Fruit fly (Drosophila melanogaster) whole organism, embryonic: ENCODE data around the gene Ids.
A peak's percentile ranks its signal among the peaks of the same experiment; 100 is the strongest.

Source experiments
- Atf-2 ChIP-seq: fragments of 200-800 bp; sonication (Bioruptor generic); optimal IDR thresholded peaks from 2 replicates; lab custom pipeline; 2016; ENCODE audit warnings: missing biosample characterization, missing genetic modification characterization
- Blimp-1 ChIP-seq: fragments of 200-800 bp; sonication (Bioruptor generic); optimal IDR thresholded peaks from 3 replicates; lab custom pipeline; 2018; ENCODE audit warnings: missing biosample characterization, missing genetic modification characterization, mild to moderate bottlenecking, moderate library complexity, missing genetic modification reagents
- CG10209 ChIP-seq: fragments of 200-800 bp; sonication (Bioruptor generic); optimal IDR thresholded peaks from 3 replicates; lab custom pipeline; 2017; ENCODE audit warnings: missing biosample characterization, mild to moderate bottlenecking, missing genetic modification characterization, missing genetic modification reagents
- CG10267 ChIP-seq: fragments of 200-800 bp; sonication (Bioruptor generic); optimal IDR thresholded peaks from 2 replicates; lab custom pipeline; 2018; ENCODE audit warnings: missing biosample characterization, mild to moderate bottlenecking, missing genetic modification characterization, moderate library complexity
- CG10959 ChIP-seq: fragments of 200-800 bp; sonication (Bioruptor generic); IDR thresholded peaks from 2 replicates; pipeline ENCODE4 v1.3.6; 2022; ENCODE audit warnings: missing biosample characterization, missing genetic modification characterization
- CG11398 ChIP-seq: fragments of 200-800 bp; sonication (Bioruptor generic); optimal IDR thresholded peaks from 2 replicates; lab custom pipeline; 2016; ENCODE audit warnings: missing biosample characterization, missing genetic modification characterization
- CG11504 ChIP-seq: fragments of 200-800 bp; sonication (Bioruptor generic); optimal IDR thresholded peaks from 3 replicates; lab custom pipeline; 2019; ENCODE audit warnings: missing biosample characterization, mild to moderate bottlenecking, missing genetic modification characterization, moderate library complexity
- CG12659 ChIP-seq: fragments of 200-800 bp; sonication (Bioruptor generic); optimal IDR thresholded peaks from 3 replicates; lab custom pipeline; 2017; ENCODE audit warnings: mild to moderate bottlenecking, missing biosample characterization, missing genetic modification reagents, missing genetic modification characterization
- CG13123 ChIP-seq: fragments of 200-800 bp; sonication (Bioruptor generic); optimal IDR thresholded peaks from 2 replicates; lab custom pipeline; 2016; ENCODE audit warnings: missing biosample characterization, missing genetic modification characterization
- CG18476 ChIP-seq: fragments of 200-800 bp; sonication (Bioruptor generic); optimal IDR thresholded peaks from 2 replicates; lab custom pipeline; 2016; ENCODE audit warnings: missing biosample characterization, mild to moderate bottlenecking, missing genetic modification characterization
- CG2889 ChIP-seq: fragments of 200-800 bp; sonication (Bioruptor generic); IDR thresholded peaks from 3 replicates; pipeline ENCODE4 v1.3.6; 2022; ENCODE audit warnings: missing biosample characterization, missing genetic modification characterization
- CG30020 ChIP-seq: fragments of 200-800 bp; optimal IDR thresholded peaks from 2 replicates; lab custom pipeline; 2019; ENCODE audit warnings: missing biosample characterization, mild to moderate bottlenecking, missing genetic modification characterization, moderate library complexity
- CG33557 ChIP-seq: fragments of 200-800 bp; sonication (Bioruptor generic); optimal IDR thresholded peaks from 2 replicates; lab custom pipeline; 2019; ENCODE audit warnings: missing biosample characterization, mild to moderate bottlenecking, missing genetic modification characterization, moderate library complexity
- CG3838 ChIP-seq: fragments of 200-800 bp; sonication (Bioruptor generic); optimal IDR thresholded peaks from 3 replicates; lab custom pipeline; 2016; ENCODE audit warnings: missing biosample characterization, missing genetic modification characterization
- CG42726 ChIP-seq: fragments of 200-800 bp; sonication (Bioruptor generic); IDR thresholded peaks from 2 replicates; pipeline ENCODE4 v1.3.6; 2022; ENCODE audit warnings: missing biosample characterization, missing genetic modification characterization; ENCODE audit not compliant: partially characterized antibody
- CG4730 ChIP-seq: fragments of 200-800 bp; sonication (Bioruptor generic); IDR thresholded peaks from 2 replicates; pipeline ENCODE4 v1.3.6; 2022; ENCODE audit warnings: missing biosample characterization, missing genetic modification characterization
- CG5953 ChIP-seq: fragments of 200-800 bp; sonication (Bioruptor generic); IDR thresholded peaks from 2 replicates; pipeline ENCODE4 v1.3.6; 2022; ENCODE audit warnings: missing biosample characterization, missing genetic modification characterization
- CG6683 ChIP-seq: fragments of 200-800 bp; sonication (Bioruptor generic); optimal IDR thresholded peaks from 2 replicates; lab custom pipeline; 2017; ENCODE audit warnings: missing biosample characterization, mild to moderate bottlenecking, missing genetic modification characterization, missing genetic modification reagents
- CG6791 ChIP-seq: fragments of 200-800 bp; sonication (Bioruptor generic); IDR thresholded peaks from 3 replicates; pipeline ENCODE4 v1.3.6; 2022; ENCODE audit warnings: missing biosample characterization, missing genetic modification characterization; ENCODE audit not compliant: partially characterized antibody
- CG8924 ChIP-seq: fragments of 200-800 bp; optimal IDR thresholded peaks from 3 replicates; lab custom pipeline; 2019; ENCODE audit warnings: missing biosample characterization, mild to moderate bottlenecking, missing genetic modification characterization, moderate library complexity
- Dip3 ChIP-seq: fragments of 200-800 bp; sonication (Bioruptor generic); optimal IDR thresholded peaks from 3 replicates; lab custom pipeline; 2016; ENCODE audit warnings: missing biosample characterization, missing genetic modification characterization
- Doc3 ChIP-seq: fragments of 200-800 bp; sonication (Bioruptor generic); IDR thresholded peaks from 3 replicates; pipeline ENCODE4 v1.3.6; 2022; ENCODE audit warnings: missing biosample characterization, missing genetic modification characterization; ENCODE audit not compliant: partially characterized antibody
- E2f1 ChIP-seq: fragments of 200-800 bp; sonication (Bioruptor generic); IDR thresholded peaks from 2 replicates; pipeline ENCODE4 v1.3.6; 2022; ENCODE audit warnings: missing biosample characterization, missing genetic modification characterization
- E2f2 ChIP-seq: fragments of 200-800 bp; sonication (Bioruptor generic); IDR thresholded peaks from 2 replicates; pipeline ENCODE4 v1.3.6; 2022; ENCODE audit warnings: missing biosample characterization, missing genetic modification characterization
- ERR ChIP-seq: fragments of 200-800 bp; sonication (Bioruptor generic); optimal IDR thresholded peaks from 2 replicates; lab custom pipeline; 2016; ENCODE audit warnings: missing biosample characterization, missing genetic modification characterization
- Hey ChIP-seq: fragments of 200-800 bp; sonication (Bioruptor generic); optimal IDR thresholded peaks from 3 replicates; lab custom pipeline; 2018; ENCODE audit warnings: missing biosample characterization, mild to moderate bottlenecking, missing genetic modification characterization
- HmgZ ChIP-seq: fragments of 200-800 bp; sonication (Bioruptor generic); optimal IDR thresholded peaks from 2 replicates; lab custom pipeline; 2018; ENCODE audit warnings: missing biosample characterization, mild to moderate bottlenecking, missing genetic modification characterization
- Hr78 ChIP-seq, 2 experiments: fragments of 200-800 bp in 1 of 2; fragments of >200 bp in 1 of 2; sonication (Bioruptor generic) in 1 of 2; optimal IDR thresholded peaks; 2 replicates each; lab custom pipeline; 2017 to 2019; ENCODE audit warnings: missing biosample characterization in 2 of 2, missing genetic modification characterization in 2 of 2, mild to moderate bottlenecking in 1 of 2, moderate library complexity in 1 of 2
- Med ChIP-seq: fragments of 200-800 bp; sonication (Bioruptor generic); peaks from one replicate; lab custom pipeline; 2016; ENCODE audit warnings: missing biosample characterization, missing genetic modification characterization, mild to moderate bottlenecking, inconsistent platforms, moderate library complexity
- NC2β ChIP-seq: fragments of 200-800 bp; sonication (Bioruptor generic); optimal IDR thresholded peaks from 2 replicates; lab custom pipeline; 2016; ENCODE audit warnings: missing biosample characterization, missing genetic modification characterization
- Optix ChIP-seq: fragments of 200-800 bp; sonication (Bioruptor generic); IDR thresholded peaks from 3 replicates; pipeline ENCODE4 v1.3.6; 2022; ENCODE audit warnings: missing biosample characterization, missing genetic modification characterization
- Ravus ChIP-seq: fragments of 200-800 bp; sonication (Bioruptor generic); IDR thresholded peaks from 2 replicates; pipeline ENCODE4 v1.3.6; 2022; ENCODE audit warnings: missing biosample characterization, missing genetic modification characterization
- disco-r ChIP-seq: fragments of 200-800 bp; sonication (Bioruptor generic); optimal IDR thresholded peaks from 2 replicates; lab custom pipeline; 2016; ENCODE audit warnings: missing biosample characterization, missing genetic modification characterization
- dmrt99B ChIP-seq: fragments of 200-800 bp; sonication (Bioruptor generic); optimal IDR thresholded peaks from 2 replicates; lab custom pipeline; 2018; ENCODE audit warnings: missing biosample characterization, mild to moderate bottlenecking, missing genetic modification characterization, moderate library complexity
- ind ChIP-seq: fragments of 200-800 bp; sonication (Bioruptor generic); optimal IDR thresholded peaks from 3 replicates; lab custom pipeline; 2016; ENCODE audit warnings: missing biosample characterization, missing genetic modification characterization
- jumu ChIP-seq: fragments of 200-800 bp; sonication (Bioruptor generic); optimal IDR thresholded peaks from 3 replicates; lab custom pipeline; 2016; ENCODE audit warnings: missing biosample characterization, missing genetic modification characterization
- lab ChIP-seq: fragments of 200-800 bp; sonication (Bioruptor generic); optimal IDR thresholded peaks from 3 replicates; lab custom pipeline; 2017; ENCODE audit warnings: missing biosample characterization, missing genetic modification characterization, mild to moderate bottlenecking, moderate library complexity, missing genetic modification reagents
- lov ChIP-seq, 2 experiments: fragments of 200-800 bp in 1 of 2; fragments of >200 bp in 1 of 2; sonication (Bioruptor generic) in 1 of 2; IDR thresholded peaks in 1 of 2; optimal IDR thresholded peaks in 1 of 2; 2 replicates in 1 of 2; 3 replicates in 1 of 2; pipeline versions ENCODE4 v1.3.6 to Lab custom; 2017 to 2022; ENCODE audit warnings: missing biosample characterization in 1 of 2, missing genetic modification characterization in 1 of 2
- odd ChIP-seq: fragments of 200-800 bp; sonication (Bioruptor generic); optimal IDR thresholded peaks from 2 replicates; lab custom pipeline; 2017; ENCODE audit warnings: missing biosample characterization, mild to moderate bottlenecking, missing genetic modification characterization
- pho ChIP-seq: fragments of 200-800 bp; sonication (Bioruptor generic); optimal IDR thresholded peaks from 2 replicates; lab custom pipeline; 2016; ENCODE audit warnings: missing biosample characterization, missing genetic modification characterization
- pita ChIP-seq: fragments of 200-800 bp; sonication (Bioruptor generic); optimal IDR thresholded peaks from 2 replicates; lab custom pipeline; 2017; ENCODE audit warnings: missing biosample characterization, mild to moderate bottlenecking, missing genetic modification characterization
- prd ChIP-seq, 3 experiments: fragments of >200 bp in 2 of 3; fragments of 200-800 bp in 1 of 3; sonication (Bioruptor generic) in 1 of 3; optimal IDR thresholded peaks in 2 of 3; IDR thresholded peaks in 1 of 3; 2 replicates in 2 of 3; 3 replicates in 1 of 3; pipeline versions ENCODE4 v1.3.6 to Lab custom; 2017 to 2022; ENCODE audit warnings: missing biosample characterization in 1 of 3, missing genetic modification characterization in 1 of 3
- pum ChIP-seq: fragments of 200-800 bp; sonication (Bioruptor generic); optimal IDR thresholded peaks from 2 replicates; lab custom pipeline; 2016; ENCODE audit warnings: missing biosample characterization, missing genetic modification characterization
- slbo ChIP-seq: fragments of 200-800 bp; sonication (Bioruptor generic); IDR thresholded peaks from 2 replicates; pipeline ENCODE4 v1.3.6; 2022; ENCODE audit warnings: missing biosample characterization, missing genetic modification characterization
- slou ChIP-seq: fragments of 200-800 bp; sonication (Bioruptor generic); optimal IDR thresholded peaks from 3 replicates; lab custom pipeline; 2016; ENCODE audit warnings: missing biosample characterization, missing genetic modification characterization
- sna ChIP-seq: fragments of 200-800 bp; sonication (Bioruptor generic); IDR thresholded peaks from 2 replicates; pipeline ENCODE4 v1.3.6; 2022; ENCODE audit warnings: missing biosample characterization, missing genetic modification characterization; ENCODE audit not compliant: partially characterized antibody
- tin ChIP-seq: fragments of 200-800 bp; sonication (Bioruptor generic); optimal IDR thresholded peaks from 3 replicates; lab custom pipeline; 2016; ENCODE audit warnings: missing biosample characterization, missing genetic modification characterization
- usp ChIP-seq: fragments of >200 bp; optimal IDR thresholded peaks from 2 replicates; lab custom pipeline; 2017; ENCODE audit warnings: missing biosample characterization, missing genetic modification characterization
- zfh1 ChIP-seq: fragments of 200-800 bp; sonication (Bioruptor generic); IDR thresholded peaks from 3 replicates; pipeline ENCODE4 v1.3.6; 2022; ENCODE audit warnings: missing biosample characterization, missing genetic modification characterization

Gene Ids

DNA sequence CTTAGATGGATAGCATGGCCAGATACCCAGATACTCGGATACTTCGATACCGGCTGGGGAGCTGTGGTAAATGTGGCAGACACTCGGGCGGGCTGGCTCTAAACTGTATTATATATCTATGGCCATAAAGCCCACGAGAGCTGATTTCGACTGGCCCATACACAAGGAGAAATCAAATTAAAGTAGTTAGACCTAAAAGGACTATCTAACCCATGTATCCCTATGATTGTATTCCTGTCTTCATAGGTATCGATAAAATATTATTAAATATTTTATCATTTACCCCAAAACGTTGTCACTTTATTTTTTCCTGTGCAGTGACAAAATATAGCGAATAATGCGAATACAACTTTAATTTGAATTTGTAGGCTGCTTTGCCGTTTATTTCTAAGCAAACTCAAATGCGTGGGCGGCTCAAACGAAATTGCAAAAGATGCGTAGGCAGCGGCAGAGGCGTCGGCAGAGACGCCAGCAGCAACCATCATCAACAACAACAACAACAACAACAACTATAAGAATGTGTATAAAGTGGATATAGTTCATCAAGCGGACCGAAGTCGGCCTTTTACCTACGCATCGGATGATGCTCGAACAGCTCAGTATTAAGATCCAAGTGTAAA lies 3.9 kb downstream of the Ids start (continued):
- no peak for TF ChIP-seq Doc3
- TF ChIP-seq sna, result no peak
- no peak for TF ChIP-seq CG42726 (GFP tag; lab: Robert Waterston, UW)
- no peak for TF ChIP-seq Hr78 (GFP tag; optimal IDR thresholded peaks at IDR 0.05; lab: Kevin White, UChicago)
- peak; percentile 17 for TF ChIP-seq Blimp-1
- TF ChIP-seq CG11504, result peak; percentile 54
- no peak for TF ChIP-seq CG6791 (GFP tag; lab: Robert Waterston, UW)
- TF ChIP-seq CG11398, result no peak
- TF ChIP-seq prd (optimal IDR thresholded peaks at IDR 0.05; lab: Kevin White, UChicago), result no peak
- peak; percentile 60; the same call in 2 of the 3 replicates for TF ChIP-seq prd (GFP tag; IDR thresholded peaks at IDR 0.05; lab: Robert Waterston, UW)
- no peak for TF ChIP-seq Ravus (GFP tag; lab: Robert Waterston, UW)
- no peak for TF ChIP-seq HmgZ (tag; lab: Kevin White, UChicago)
- peak; percentile 47; the same call in 1 of the 3 replicates for TF ChIP-seq CG2889 (GFP tag; lab: Robert Waterston, UW)
- no peak for TF ChIP-seq jumu
- TF ChIP-seq CG3838 (GFP tag; lab: Kevin White, UChicago), result no peak
- TF ChIP-seq Hey (tag; lab: Kevin White, UChicago), result no peak
- TF ChIP-seq CG33557 (GFP tag; lab: Kevin White, UChicago), result no peak
- TF ChIP-seq tin (GFP tag; lab: Kevin White, UChicago), result no peak
- TF ChIP-seq CG10209 (GFP tag; lab: Kevin White, UChicago), result peak; percentile 3
- peak; percentile 88 for TF ChIP-seq slbo
- no peak for TF ChIP-seq Dip3 (GFP tag; lab: Kevin White, UChicago)
- TF ChIP-seq ERR (GFP tag; lab: Kevin White, UChicago), result no peak
- TF ChIP-seq lab (GFP tag; lab: Kevin White, UChicago), result peak; percentile 61
- TF ChIP-seq CG4730 (GFP tag; lab: Robert Waterston, UW), result no peak
- TF ChIP-seq disco-r (GFP tag; lab: Kevin White, UChicago), result no peak
- TF ChIP-seq zfh1 (GFP tag; lab: Robert Waterston, UW), result peak; percentile 64; the same call in 2 of the 3 replicates
- TF ChIP-seq CG8924 (tag; lab: Kevin White, UChicago), result no peak
- no peak for TF ChIP-seq Optix (GFP tag; lab: Robert Waterston, UW)
- TF ChIP-seq CG5953, result peak; percentile 31; the same call in 1 of the 2 replicates
- no peak for TF ChIP-seq odd (GFP tag; lab: Kevin White, UChicago)
- no peak for TF ChIP-seq lov (optimal IDR thresholded peaks at IDR 0.05; lab: Kevin White, UChicago)
- TF ChIP-seq lov (GFP tag; IDR thresholded peaks at IDR 0.05; lab: Robert Waterston, UW), result 0 out of 3 replicates have a peak, but pooled peaks have one; percentile 8
- no peak for TF ChIP-seq CG10267
- TF ChIP-seq pita (GFP tag; lab: Kevin White, UChicago), result no peak
- no peak for TF ChIP-seq NC2β (GFP tag; lab: Kevin White, UChicago)
- no peak for TF ChIP-seq slou (GFP tag; lab: Kevin White, UChicago)
- peak; percentile 78 for TF ChIP-seq Med (GFP tag; lab: Kevin White, UChicago)
- TF ChIP-seq dmrt99B (tag; lab: Kevin White, UChicago), result peak; percentile 52
- TF ChIP-seq usp, result no peak
- TF ChIP-seq CG12659, result no peak
- TF ChIP-seq ind, result peak; percentile 51
- no peak for TF ChIP-seq CG10959 (GFP tag; lab: Robert Waterston, UW)
- TF ChIP-seq pho (GFP tag; lab: Kevin White, UChicago), result no peak
- TF ChIP-seq CG6683 (GFP tag; lab: Kevin White, UChicago), result no peak
- no peak for TF ChIP-seq pum (GFP tag; lab: Kevin White, UChicago)
- TF ChIP-seq CG13123 (GFP tag; lab: Kevin White, UChicago), result no peak
- no peak for TF ChIP-seq CG18476
- TF ChIP-seq Atf-2 (GFP tag; lab: Kevin White, UChicago), result no peak
- TF ChIP-seq E2f2 (GFP tag; lab: Robert Waterston, UW), result no peak
- TF ChIP-seq E2f1 (GFP tag; lab: Robert Waterston, UW), result 0 out of 2 replicates have a peak, but pooled peaks have one; percentile 21
- TF ChIP-seq CG30020 (tag; lab: Kevin White, UChicago), result no peak
